Worm (Caenorhabditis elegans): ENCODE measurements around the gene K02E2.7.

DNA sequence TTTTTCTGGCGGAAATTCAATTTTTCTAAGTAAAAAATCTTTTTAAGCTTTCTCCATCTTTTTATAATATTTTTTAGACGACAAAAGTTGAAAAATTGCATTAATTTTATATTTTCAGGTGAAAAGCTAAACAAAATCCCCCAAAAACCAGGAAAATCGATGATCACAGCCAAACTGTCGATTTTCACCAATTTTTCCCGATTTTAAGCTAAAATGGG, 38.2 kb upstream of the K02E2.7 start, which contains the start of the genes fce-2 and F48F5.8:
- TF ChIP-seq elt-4 (tag; optimal IDR thresholded peaks at IDR 0.05) = no peak
- TF ChIP-seq ceh-19 (GFP tag; optimal IDR thresholded peaks at IDR 0.05) = no peak
- no peak for TF ChIP-seq ama-1 (optimal IDR thresholded peaks at IDR 0.05)
- no peak for TF ChIP-seq unc-55 (GFP tag; optimal IDR thresholded peaks at IDR 0.05)
- no peak for TF ChIP-seq pha-4 (tag; optimal IDR thresholded peaks at IDR 0.05)
- TF ChIP-seq fkh-10 (GFP tag; optimal IDR thresholded peaks at IDR 0.05) = no peak
- TF ChIP-seq pag-3 (tag; optimal IDR thresholded peaks at IDR 0.05; ENCODE audit: borderline replicate concordance) = no peak
- TF ChIP-seq lim-6 (tag; optimal IDR thresholded peaks at IDR 0.05) = no peak
- no peak for TF ChIP-seq mec-3 (tag; optimal IDR thresholded peaks at IDR 0.05; ENCODE audit: borderline replicate concordance)
- TF ChIP-seq syd-9 (tag; optimal IDR thresholded peaks at IDR 0.05) = no peak
- no peak for TF ChIP-seq elt-2 (tag; optimal IDR thresholded peaks at IDR 0.05)
- no peak for TF ChIP-seq tbx-2 (tag; optimal IDR thresholded peaks at IDR 0.05)
- TF ChIP-seq ceh-22 (tag; optimal IDR thresholded peaks at IDR 0.05) = no peak

Measured in whole organism, late embryonic.